Worm (Caenorhabditis elegans) whole organism, L3 larva: ENCODE measurements around the gene K08D12.4.

Experiments used
- R02D3.7 ChIP-seq: fragments of 150-350 bp; optimal IDR thresholded peaks from 2 replicates; lab custom pipeline; 2014; ENCODE audit warnings: missing biosample characterization, missing genetic modification characterization
- ama-1 ChIP-seq: fragments of 150-350 bp; optimal IDR thresholded peaks from 2 replicates; lab custom pipeline; 2018
- ceh-9 ChIP-seq: sonication (generic microtip); optimal IDR thresholded peaks from 2 replicates; lab custom pipeline; 2018; ENCODE audit warnings: missing biosample characterization, missing genetic modification characterization
- elt-2 ChIP-seq: sonication (generic microtip); optimal IDR thresholded peaks from 2 replicates; lab custom pipeline; 2016; ENCODE audit warnings: missing genetic modification reagents, mild to moderate bottlenecking, missing genetic modification characterization, missing compliant biosample characterization
- elt-3 ChIP-seq, 3 experiments: fragments of 150-350 bp in 1 of 3; sonication (generic microtip) in 2 of 3; optimal IDR thresholded peaks; 2 replicates in 2 of 3; 4 replicates in 1 of 3; lab custom pipeline; 2014 to 2017; ENCODE audit warnings: missing biosample characterization in 3 of 3, missing genetic modification characterization in 3 of 3
- fos-1 ChIP-seq: fragments of 150-350 bp; optimal IDR thresholded peaks from 2 replicates; lab custom pipeline; 2014; ENCODE audit warnings: missing biosample characterization, missing genetic modification characterization
- lin-39 ChIP-seq: fragments of 150-350 bp; optimal IDR thresholded peaks from 2 replicates; lab custom pipeline; 2018; ENCODE audit warnings: missing biosample characterization, missing genetic modification reagents, missing genetic modification characterization
- nhr-76 ChIP-seq: fragments of 150-350 bp; sonication (generic microtip); optimal IDR thresholded peaks from 5 replicates; lab custom pipeline; 2014; ENCODE audit warnings: missing biosample characterization, missing genetic modification characterization
- unc-62 ChIP-seq: fragments of 150-350 bp; sonication (generic microtip); optimal IDR thresholded peaks from 4 replicates; lab custom pipeline; 2014; ENCODE audit warnings: missing biosample characterization, missing genetic modification reagents, missing genetic modification characterization
- zag-1 ChIP-seq: fragments of 150-350 bp; optimal IDR thresholded peaks from 2 replicates; lab custom pipeline; 2014; ENCODE audit warnings: missing biosample characterization, missing genetic modification characterization
- ztf-4 ChIP-seq: fragments of 150-350 bp; optimal IDR thresholded peaks from 2 replicates; lab custom pipeline; 2014; ENCODE audit warnings: missing biosample characterization, missing genetic modification characterization

DNA sequence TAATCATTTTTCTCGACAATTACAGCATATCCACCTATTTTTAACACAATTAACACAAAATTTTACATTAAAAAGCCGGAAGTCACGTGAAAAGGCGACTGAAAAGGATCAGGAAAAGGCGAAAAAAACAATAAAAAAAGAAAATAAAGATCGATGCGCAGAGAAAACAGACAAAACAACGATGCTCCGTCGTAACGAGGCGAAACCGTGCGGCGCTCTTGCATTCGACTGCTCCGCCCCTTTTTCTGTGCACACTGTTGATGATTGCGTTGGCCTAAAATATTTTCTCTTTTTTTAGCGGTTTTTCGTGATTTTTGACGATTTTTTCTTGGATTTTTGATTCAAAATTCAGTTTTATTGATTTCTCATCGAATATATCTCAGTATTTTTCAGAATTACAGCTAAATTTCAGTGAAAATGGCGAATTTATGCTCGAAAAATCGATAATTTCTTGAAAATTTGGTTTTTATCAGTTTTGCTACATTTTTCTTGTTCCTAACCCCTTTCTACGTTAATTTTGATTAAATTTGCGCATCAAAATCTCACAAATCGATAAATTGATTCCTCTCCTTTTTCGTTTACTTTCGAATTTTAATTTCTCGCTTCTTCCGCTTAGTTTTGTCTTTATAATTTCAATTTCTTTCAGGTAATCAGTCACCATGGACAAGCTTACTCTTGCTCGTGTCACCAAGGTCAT is 47.9 kb upstream of the K08D12.4 start, which contains the start of gene rps-28:
- TF ChIP-seq ama-1 (lab: Kevin White, UChicago) (peak; percentile 80), ceh-9 (tag; lab: Kevin White, UChicago) (no peak), lin-39 (tag; lab: Kevin White, UChicago) (peak; percentile 100), unc-62 (peak; percentile 65), fos-1 (peak; percentile 62), elt-2 (peak; percentile 86), ztf-4 (tag; lab: Kevin White, UChicago) (peak; percentile 89), zag-1 (tag; lab: Kevin White, UChicago) (peak; percentile 62), nhr-76 (tag; lab: Kevin White, UChicago) (peak; percentile 54), R02D3.7 (peak; percentile 89), elt-3 (tag; optimal IDR thresholded peaks at IDR 0.05; lab: Kevin White, UChicago) (peak in 1 of 3 experiments; percentile 90)
